Fruit fly (Drosophila melanogaster): Measurements from ENCODE around the gene CG6125.
A peak's percentile ranks its signal among the peaks of the same experiment; 100 is the strongest.

Gene CG6125

dm6 chr3R:15409772-15410688 is 3.2 kb upstream of the CG6125 start:
- no peak for TF ChIP-seq dsf (GFP tag; optimal IDR thresholded peaks at IDR 0.05; ENCODE audit: borderline replicate concordance)
- TF ChIP-seq HLH106 (tag; optimal IDR thresholded peaks at IDR 0.05) = peak; percentile 31
- TF ChIP-seq Myc (optimal IDR thresholded peaks at IDR 0.05) = no peak
- no peak for TF ChIP-seq Hr83 (GFP tag; optimal IDR thresholded peaks at IDR 0.05; ENCODE audit: poor library complexity, severe bottlenecking)
- TF ChIP-seq foxo (GFP tag; optimal IDR thresholded peaks at IDR 0.05) = peak in 1 of 2 experiments; percentile 40
- TF ChIP-seq fru (GFP tag; optimal IDR thresholded peaks at IDR 0.05) = no peak
- TF ChIP-seq ey (GFP tag; optimal IDR thresholded peaks at IDR 0.05) = no peak
- TF ChIP-seq psq (GFP tag; optimal IDR thresholded peaks at IDR 0.05) = peak; percentile 24

- TF ChIP-seq ey (GFP tag; optimal IDR thresholded peaks at IDR 0.05) = peak; percentile 16
- peak; percentile 34 for TF ChIP-seq h (GFP tag; optimal IDR thresholded peaks at IDR 0.05)
- TF ChIP-seq fru (GFP tag; optimal IDR thresholded peaks at IDR 0.05) = peak; percentile 27
- TF ChIP-seq br (GFP tag; optimal IDR thresholded peaks at IDR 0.05) = no peak
- TF ChIP-seq CG9705 (GFP tag; optimal IDR thresholded peaks at IDR 0.05) = no peak
- peak; percentile 1 for TF ChIP-seq HLH106 (tag; optimal IDR thresholded peaks at IDR 0.05)
- no peak for TF ChIP-seq Abd-B (GFP tag; optimal IDR thresholded peaks at IDR 0.05)
- TF ChIP-seq usp (GFP tag; optimal IDR thresholded peaks at IDR 0.05) = no peak
- no peak for TF ChIP-seq pan (optimal IDR thresholded peaks at IDR 0.05)
- no peak for TF ChIP-seq Hnf4 (GFP tag; optimal IDR thresholded peaks at IDR 0.05)
- TF ChIP-seq jim (GFP tag; optimal IDR thresholded peaks at IDR 0.05) = no peak
- TF ChIP-seq Dfd (GFP tag; optimal IDR thresholded peaks at IDR 0.05) = no peak
- no peak for TF ChIP-seq psq (GFP tag; optimal IDR thresholded peaks at IDR 0.05)
- TF ChIP-seq dl (GFP tag; optimal IDR thresholded peaks at IDR 0.05; ENCODE audit: insufficient read depth in 1 of 2, partially characterized antibody in 2 of 2) = no peak
- TF ChIP-seq Dif (GFP tag; optimal IDR thresholded peaks at IDR 0.05; ENCODE audit: partially characterized antibody) = no peak
- no peak for TF ChIP-seq woc (GFP tag; optimal IDR thresholded peaks at IDR 0.05)
- no peak for TF ChIP-seq sv (GFP tag; optimal IDR thresholded peaks at IDR 0.05)
- no peak for TF ChIP-seq rgr (GFP tag; optimal IDR thresholded peaks at IDR 0.05)
- no peak for TF ChIP-seq lola (GFP tag; optimal IDR thresholded peaks at IDR 0.05)
- TF ChIP-seq dmrt93B (GFP tag; optimal IDR thresholded peaks at IDR 0.05) = no peak
- TF ChIP-seq Jra (GFP tag; optimal IDR thresholded peaks at IDR 0.05) = peak; percentile 10
- peak in 1 of 2 experiments; percentile 29 for TF ChIP-seq foxo (GFP tag; optimal IDR thresholded peaks at IDR 0.05)
- TF ChIP-seq brk (GFP tag; optimal IDR thresholded peaks at IDR 0.05) = peak; percentile 1
- TF ChIP-seq CG32264 (GFP tag; optimal IDR thresholded peaks at IDR 0.05) = no peak
- peak; percentile 34 for TF ChIP-seq Hr83 (GFP tag; optimal IDR thresholded peaks at IDR 0.05; ENCODE audit: poor library complexity, severe bottlenecking)
Measured at dm6 chr3R:15409110-15409771, 2.4 kb upstream of the CG6125 start.

dm6 chr3R:15408131-15408731 is 1.4 kb upstream of the CG6125 start, which contains the start of gene Atx2:
Gene Atx2 (plus strand): TSS chr3R:15408423.
- TF ChIP-seq Dfd (GFP tag; optimal IDR thresholded peaks at IDR 0.05) = no peak
- no peak for TF ChIP-seq Dif (GFP tag; optimal IDR thresholded peaks at IDR 0.05; ENCODE audit: partially characterized antibody)
- peak; percentile 17 for TF ChIP-seq Sp1 (GFP tag; optimal IDR thresholded peaks at IDR 0.05)
- TF ChIP-seq foxo (GFP tag; optimal IDR thresholded peaks at IDR 0.05) = peak in 1 of 2 experiments; percentile 50
- TF ChIP-seq dmrt93B (GFP tag; optimal IDR thresholded peaks at IDR 0.05) = peak; percentile 17
- TF ChIP-seq OdsH (GFP tag; optimal IDR thresholded peaks at IDR 0.05) = peak; percentile 35
- TF ChIP-seq GATAd (GFP tag; optimal IDR thresholded peaks at IDR 0.05) = no peak
- no peak for TF ChIP-seq Rel (GFP tag; optimal IDR thresholded peaks at IDR 0.05)
- no peak for TF ChIP-seq Rel (tag; optimal IDR thresholded peaks at IDR 0.05)
- no peak for TF ChIP-seq CG9705 (GFP tag; optimal IDR thresholded peaks at IDR 0.05)
- no peak for TF ChIP-seq dl (GFP tag; optimal IDR thresholded peaks at IDR 0.05; ENCODE audit: insufficient read depth in 1 of 2, partially characterized antibody in 2 of 2)
- TF ChIP-seq psq (GFP tag; optimal IDR thresholded peaks at IDR 0.05) = peak; percentile 53
- no peak for TF ChIP-seq jim (GFP tag; optimal IDR thresholded peaks at IDR 0.05)
- no peak for TF ChIP-seq usp (GFP tag; optimal IDR thresholded peaks at IDR 0.05)
- TF ChIP-seq sage (GFP tag; optimal IDR thresholded peaks at IDR 0.05) = no peak
- peak; percentile 14 for TF ChIP-seq HLH106 (tag; optimal IDR thresholded peaks at IDR 0.05)
- TF ChIP-seq CrebA (GFP tag; optimal IDR thresholded peaks at IDR 0.05; ENCODE audit: borderline replicate concordance) = no peak
- no peak for TF ChIP-seq brk (GFP tag; optimal IDR thresholded peaks at IDR 0.05)
- TF ChIP-seq Hnf4 (GFP tag; optimal IDR thresholded peaks at IDR 0.05) = peak; percentile 59
- peak; percentile 21 for TF ChIP-seq Hr83 (GFP tag; optimal IDR thresholded peaks at IDR 0.05; ENCODE audit: poor library complexity, severe bottlenecking)
- TF ChIP-seq Abd-B (GFP tag; optimal IDR thresholded peaks at IDR 0.05) = no peak
- peak; percentile 41 for TF ChIP-seq fru (GFP tag; optimal IDR thresholded peaks at IDR 0.05)
- TF ChIP-seq ey (GFP tag; optimal IDR thresholded peaks at IDR 0.05) = no peak
- TF ChIP-seq rgr (GFP tag; optimal IDR thresholded peaks at IDR 0.05) = peak; percentile 2
- TF ChIP-seq Jra (GFP tag; optimal IDR thresholded peaks at IDR 0.05) = no peak
- TF ChIP-seq sv (GFP tag; optimal IDR thresholded peaks at IDR 0.05) = peak; percentile 16
- peak; percentile 13 for TF ChIP-seq Myc (optimal IDR thresholded peaks at IDR 0.05)
- TF ChIP-seq h (GFP tag; optimal IDR thresholded peaks at IDR 0.05) = peak; percentile 64
- TF ChIP-seq dsf (GFP tag; optimal IDR thresholded peaks at IDR 0.05; ENCODE audit: borderline replicate concordance) = no peak
- no peak for TF ChIP-seq Vsx2 (GFP tag; optimal IDR thresholded peaks at IDR 0.05; ENCODE audit: partially characterized antibody)
- TF ChIP-seq Mio (GFP tag; optimal IDR thresholded peaks at IDR 0.05) = no peak
- TF ChIP-seq N (GFP tag; optimal IDR thresholded peaks at IDR 0.05) = no peak
- no peak for TF ChIP-seq tai (GFP tag; optimal IDR thresholded peaks at IDR 0.05)
- peak; percentile 29 for TF ChIP-seq br (GFP tag; optimal IDR thresholded peaks at IDR 0.05)
- TF ChIP-seq CG32264 (GFP tag; optimal IDR thresholded peaks at IDR 0.05) = no peak

Measured in whole organism, wandering third instar larva.